Worm (Caenorhabditis elegans) whole organism, midembryonic: ENCODE measurements around the gene C52D10.3.

ENCODE experiments used
- T22C8.4 ChIP-seq: fragments of 200-800 bp; sonication (Bioruptor generic); IDR thresholded peaks from 2 replicates; pipeline ENCODE4 v1.3.6; 2022; ENCODE audit warnings: missing genetic modification characterization, missing compliant biosample characterization
- cog-1 ChIP-seq: sonication (generic microtip); optimal IDR thresholded peaks from 2 replicates; lab custom pipeline; 2016; ENCODE audit warnings: missing genetic modification characterization, missing compliant biosample characterization
- flt-1 ChIP-seq: fragments of 200-800 bp; sonication (Bioruptor generic); IDR thresholded peaks from 2 replicates; pipeline ENCODE4 v1.3.6; 2022; ENCODE audit warnings: missing genetic modification characterization, missing compliant biosample characterization
- klf-2 ChIP-seq: fragments of 200-800 bp; sonication (Bioruptor generic); conservative IDR thresholded peaks from 2 replicates; pipeline ENCODE4 v1.3.6; 2022; ENCODE audit warnings: missing genetic modification reagents, missing genetic modification characterization, missing compliant biosample characterization
- med-1 ChIP-seq: sonication (generic microtip); optimal IDR thresholded peaks from 2 replicates; lab custom pipeline; 2017; ENCODE audit warnings: missing genetic modification characterization, mild to moderate bottlenecking, missing compliant biosample characterization, antibody characterized with exemption, missing genetic modification reagents; ENCODE audit not compliant: insufficient read depth
- ref-1 ChIP-seq: fragments of 200-800 bp; sonication (Bioruptor generic); conservative IDR thresholded peaks from 2 replicates; pipeline ENCODE4 v1.3.6; 2022; ENCODE audit warnings: missing genetic modification reagents, missing genetic modification characterization, missing compliant biosample characterization
- tab-1 ChIP-seq: fragments of 200-800 bp; sonication (Bioruptor generic); IDR thresholded peaks from 2 replicates; pipeline ENCODE4 v1.3.6; 2022; ENCODE audit warnings: missing genetic modification characterization, missing compliant biosample characterization
- ztf-23 ChIP-seq: fragments of 200-800 bp; sonication (Bioruptor generic); IDR thresholded peaks from 2 replicates; pipeline ENCODE4 v1.3.6; 2022; ENCODE audit warnings: missing genetic modification reagents, missing genetic modification characterization, missing compliant biosample characterization
- ztf-29 ChIP-seq: fragments of 200-800 bp; sonication (Bioruptor generic); IDR thresholded peaks from 2 replicates; pipeline ENCODE4 v1.3.6; 2022; ENCODE audit warnings: missing genetic modification reagents, missing genetic modification characterization, missing compliant biosample characterization

The C52D10.3 gene

DNA sequence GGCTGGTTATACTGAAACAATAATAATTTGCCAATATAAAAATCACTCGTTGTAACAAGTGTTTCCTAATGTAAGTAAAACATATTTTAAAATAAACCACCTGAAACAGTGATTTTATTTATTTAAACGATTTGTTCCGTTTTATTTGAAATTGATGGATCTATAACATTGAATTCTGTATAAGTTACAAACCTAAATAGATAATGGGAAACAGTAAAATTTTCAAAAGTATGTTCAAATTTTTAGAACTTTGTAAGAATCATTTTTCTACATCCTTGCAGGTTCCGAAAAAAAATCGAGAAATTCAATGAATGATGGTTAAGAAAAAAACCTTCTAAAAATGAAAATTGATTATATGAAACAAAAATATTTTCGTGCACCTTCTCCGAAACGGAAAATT, 17.2 kb downstream of the C52D10.3 start:
- no peak for TF ChIP-seq flt-1 (GFP tag; lab: Robert Waterston, UW)
- TF ChIP-seq T22C8.4 (GFP tag; lab: Robert Waterston, UW), result no peak
- TF ChIP-seq tab-1 (GFP tag; lab: Robert Waterston, UW), result no peak
- TF ChIP-seq cog-1 (tag; lab: Kevin White, UChicago), result no peak
- no peak for TF ChIP-seq klf-2 (GFP tag; lab: Robert Waterston, UW)
- TF ChIP-seq ref-1, result no peak
- TF ChIP-seq ztf-23 (GFP tag; lab: Robert Waterston, UW), result no peak
- TF ChIP-seq ztf-29 (GFP tag; lab: Robert Waterston, UW), result no peak
- no peak for TF ChIP-seq med-1 (GFP tag; lab: Kevin White, UChicago)

DNA sequence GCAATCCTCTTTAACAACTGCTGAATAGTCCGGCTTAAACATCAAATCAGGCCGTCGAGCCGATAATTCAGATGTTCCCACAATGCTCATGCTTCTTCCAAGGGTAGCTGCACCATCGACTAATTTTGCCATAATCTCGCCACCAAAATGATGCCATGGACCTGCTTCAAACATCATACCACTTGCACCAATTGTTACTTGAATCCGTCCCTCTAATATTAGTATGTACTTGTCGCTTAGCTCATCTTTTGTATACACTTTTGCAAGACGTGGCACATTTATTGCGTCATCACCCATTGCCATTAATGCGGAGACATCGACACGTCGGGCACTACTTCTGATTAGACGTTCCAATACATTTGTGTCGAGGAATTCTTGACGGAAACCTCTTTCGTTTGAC, 23.4 kb downstream of the C52D10.3 start:
- no peak for TF ChIP-seq ztf-29 (GFP tag; lab: Robert Waterston, UW)
- no peak for TF ChIP-seq T22C8.4 (GFP tag; lab: Robert Waterston, UW)
- no peak for TF ChIP-seq ref-1
- no peak for TF ChIP-seq tab-1 (GFP tag; lab: Robert Waterston, UW)
- TF ChIP-seq med-1 (GFP tag; lab: Kevin White, UChicago), result no peak
- no peak for TF ChIP-seq cog-1 (tag; lab: Kevin White, UChicago)
- no peak for TF ChIP-seq flt-1 (GFP tag; lab: Robert Waterston, UW)
- TF ChIP-seq ztf-23 (GFP tag; lab: Robert Waterston, UW), result no peak
- no peak for TF ChIP-seq klf-2 (GFP tag; lab: Robert Waterston, UW)

DNA sequence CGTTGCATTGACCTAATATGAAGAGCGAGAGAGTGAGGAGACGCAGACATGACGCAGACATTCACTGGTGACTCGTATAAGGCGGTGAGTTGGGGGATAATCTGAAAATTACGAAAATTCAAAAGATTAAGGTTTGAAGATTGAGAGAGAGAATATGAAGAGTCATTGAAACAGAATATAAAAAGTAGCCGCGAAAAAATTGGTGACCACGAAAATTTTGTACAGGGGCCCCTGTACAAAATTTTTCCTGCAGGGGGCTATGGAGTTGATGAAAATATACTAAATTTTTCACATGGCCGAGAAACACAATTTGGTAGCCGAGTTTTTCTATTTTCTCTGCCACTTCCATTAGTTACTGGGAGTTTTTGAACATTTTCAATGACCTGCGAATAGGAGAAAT, 30.5 kb downstream of the C52D10.3 start, which contains the start of gene cnnm-1:
TSS of gene cnnm-1 (minus strand) at position 101 of the 400 bp plus-strand sequence.
- TF ChIP-seq T22C8.4 (GFP tag; lab: Robert Waterston, UW) (no peak), flt-1 (GFP tag; lab: Robert Waterston, UW) (no peak), ztf-23 (GFP tag; lab: Robert Waterston, UW) (no peak), ref-1 (no peak), cog-1 (tag; lab: Kevin White, UChicago) (no peak), tab-1 (GFP tag; lab: Robert Waterston, UW) (no peak), med-1 (GFP tag; lab: Kevin White, UChicago) (no peak), klf-2 (GFP tag; lab: Robert Waterston, UW) (no peak), ztf-29 (GFP tag; lab: Robert Waterston, UW) (no peak)

DNA sequence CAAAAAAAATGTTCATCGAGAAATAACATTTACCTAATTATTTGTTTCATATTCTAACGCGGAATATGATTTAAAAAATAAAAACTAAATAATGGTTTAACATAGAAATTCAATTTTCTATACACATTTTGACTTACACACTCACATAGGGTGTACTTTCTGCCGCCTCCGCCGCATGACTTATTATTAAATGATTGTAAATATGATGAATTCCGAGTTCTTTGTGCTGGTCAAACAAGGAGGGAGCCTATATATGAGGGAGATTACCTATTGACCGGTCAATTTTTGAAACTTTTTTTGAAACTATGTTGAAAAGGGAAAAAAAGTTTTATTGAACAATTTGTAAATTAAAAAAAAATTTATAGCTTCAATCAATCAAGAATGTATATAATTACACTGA, 31.6 kb downstream of the C52D10.3 start:
- no peak for TF ChIP-seq med-1 (GFP tag; lab: Kevin White, UChicago)
- no peak for TF ChIP-seq ztf-23 (GFP tag; lab: Robert Waterston, UW)
- no peak for TF ChIP-seq cog-1 (tag; lab: Kevin White, UChicago)
- TF ChIP-seq ztf-29 (GFP tag; lab: Robert Waterston, UW), result no peak

DNA sequence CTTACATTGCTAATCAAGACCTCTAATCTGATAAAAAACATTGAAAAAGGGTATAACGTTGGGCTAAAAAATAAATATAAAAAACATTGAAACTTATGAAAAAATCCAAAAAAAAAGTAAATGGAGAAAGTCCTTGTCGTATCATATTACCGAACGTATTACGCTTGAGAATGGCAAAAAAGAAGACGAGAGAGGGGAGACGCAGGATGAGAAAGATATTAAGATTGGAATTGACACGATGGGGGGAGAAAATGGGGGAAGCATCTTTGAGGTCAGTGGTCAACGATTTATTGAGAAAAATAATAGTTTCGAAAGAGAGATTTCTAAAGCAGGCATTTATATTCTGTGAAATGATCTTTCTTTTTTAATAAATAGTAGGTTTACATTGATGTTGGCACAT, 33.0 kb downstream of the C52D10.3 start:
- no peak for TF ChIP-seq med-1 (GFP tag; lab: Kevin White, UChicago)
- TF ChIP-seq flt-1 (GFP tag; lab: Robert Waterston, UW), result no peak
- no peak for TF ChIP-seq klf-2 (GFP tag; lab: Robert Waterston, UW)
- no peak for TF ChIP-seq cog-1 (tag; lab: Kevin White, UChicago)
- TF ChIP-seq ztf-23 (GFP tag; lab: Robert Waterston, UW), result no peak
- no peak for TF ChIP-seq T22C8.4 (GFP tag; lab: Robert Waterston, UW)
- TF ChIP-seq ref-1, result no peak
- TF ChIP-seq tab-1 (GFP tag; lab: Robert Waterston, UW), result no peak
- TF ChIP-seq ztf-29 (GFP tag; lab: Robert Waterston, UW), result no peak

DNA sequence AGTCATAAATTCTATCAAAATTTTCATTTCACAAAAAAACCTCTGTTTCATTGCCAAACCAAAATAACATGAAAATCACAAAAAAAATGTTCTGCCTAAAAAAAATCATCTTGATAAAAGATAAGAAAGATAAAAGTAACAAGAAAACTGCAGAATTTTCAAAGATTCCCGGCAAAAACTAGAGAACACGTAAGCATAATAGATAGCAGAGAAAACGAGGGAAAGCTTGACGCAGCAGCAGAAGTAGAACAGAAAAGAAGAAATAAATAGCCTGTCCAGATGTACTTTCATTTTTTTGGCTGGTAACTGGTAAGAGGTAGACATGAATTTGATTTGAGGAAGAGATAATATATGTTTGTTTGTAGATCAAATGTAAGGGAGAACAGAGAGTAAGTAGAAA, 34.5 kb downstream of the C52D10.3 start:
- TF ChIP-seq med-1 (GFP tag; lab: Kevin White, UChicago) (no peak), ztf-23 (GFP tag; lab: Robert Waterston, UW) (no peak), flt-1 (GFP tag; lab: Robert Waterston, UW) (no peak), ztf-29 (GFP tag; lab: Robert Waterston, UW) (no peak), ref-1 (no peak), tab-1 (GFP tag; lab: Robert Waterston, UW) (no peak), cog-1 (tag; lab: Kevin White, UChicago) (no peak), klf-2 (GFP tag; lab: Robert Waterston, UW) (no peak), T22C8.4 (GFP tag; lab: Robert Waterston, UW) (no peak)

DNA sequence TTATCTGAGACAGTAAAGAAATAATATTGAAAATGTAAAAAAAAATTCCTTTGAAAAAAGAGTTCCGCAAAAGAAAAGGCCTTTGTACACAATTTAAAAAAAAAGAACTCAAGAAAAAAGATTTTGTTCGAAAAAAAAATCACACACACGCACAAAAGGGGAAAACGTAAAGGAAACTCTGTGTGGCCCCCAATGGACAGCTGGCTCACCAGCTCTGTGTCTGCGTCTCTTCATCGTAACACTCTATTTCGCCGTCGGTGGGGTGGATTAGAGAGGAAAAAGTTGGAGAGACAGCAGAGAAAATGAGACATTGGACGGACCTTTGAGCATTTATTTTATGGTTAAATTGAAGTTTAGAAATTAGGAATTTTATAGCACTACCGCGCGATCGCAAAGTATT, 38.8 kb downstream of the C52D10.3 start:
- TF ChIP-seq T22C8.4 (GFP tag; lab: Robert Waterston, UW), result no peak

DNA sequence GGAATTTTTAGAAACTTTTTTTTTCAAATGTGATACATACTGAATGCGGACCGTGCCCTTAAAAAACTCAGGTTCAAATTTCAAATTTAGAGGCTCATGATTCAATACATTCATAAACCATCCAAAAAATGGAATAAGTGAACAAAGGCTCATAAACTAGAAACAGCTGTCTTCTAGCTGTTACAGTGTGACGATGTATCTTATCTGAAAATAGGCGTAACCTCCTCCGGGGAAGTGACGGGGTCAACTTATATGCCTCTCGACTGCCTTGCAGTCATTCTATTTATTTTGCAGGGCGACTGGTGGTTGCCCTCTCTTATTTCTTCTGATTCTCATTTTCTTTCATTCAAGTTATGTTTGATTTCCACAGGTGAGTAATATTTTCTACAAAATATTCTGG, 39.8 kb downstream of the C52D10.3 start, which contains the start of gene Y116A8B.1:
TSS of gene Y116A8B.1 (plus strand) at position 301 of the 400 bp plus-strand sequence.
- no peak for TF ChIP-seq T22C8.4 (GFP tag; lab: Robert Waterston, UW)
- no peak for TF ChIP-seq ztf-29 (GFP tag; lab: Robert Waterston, UW)

DNA sequence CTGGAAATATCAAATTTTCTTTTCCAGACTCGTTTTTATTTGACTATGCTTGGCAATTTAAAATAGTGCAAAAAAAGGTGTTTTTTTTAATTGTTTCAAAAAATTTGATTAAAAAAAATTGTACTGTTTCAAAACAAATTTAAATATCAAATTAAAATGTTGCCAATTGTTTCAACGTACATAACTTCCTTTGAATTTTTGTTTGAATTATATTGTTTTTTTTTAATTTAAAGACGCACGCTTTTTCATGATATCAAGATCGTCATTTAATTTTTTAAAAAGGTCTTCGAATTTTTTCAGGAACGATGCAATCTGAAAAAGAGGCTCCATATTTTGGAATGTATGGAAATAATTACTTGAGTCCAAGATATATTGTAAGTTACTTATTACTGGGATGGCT, 47.2 kb downstream of the C52D10.3 start, which contains the start of gene Y116A8B.4:
TSS of gene Y116A8B.4 (plus strand) at position 301 of the 400 bp plus-strand sequence.
- TF ChIP-seq cog-1 (tag; lab: Kevin White, UChicago) (no peak), ztf-23 (GFP tag; lab: Robert Waterston, UW) (no peak), T22C8.4 (GFP tag; lab: Robert Waterston, UW) (no peak), tab-1 (GFP tag; lab: Robert Waterston, UW) (no peak), ref-1 (no peak), klf-2 (GFP tag; lab: Robert Waterston, UW) (no peak)

DNA sequence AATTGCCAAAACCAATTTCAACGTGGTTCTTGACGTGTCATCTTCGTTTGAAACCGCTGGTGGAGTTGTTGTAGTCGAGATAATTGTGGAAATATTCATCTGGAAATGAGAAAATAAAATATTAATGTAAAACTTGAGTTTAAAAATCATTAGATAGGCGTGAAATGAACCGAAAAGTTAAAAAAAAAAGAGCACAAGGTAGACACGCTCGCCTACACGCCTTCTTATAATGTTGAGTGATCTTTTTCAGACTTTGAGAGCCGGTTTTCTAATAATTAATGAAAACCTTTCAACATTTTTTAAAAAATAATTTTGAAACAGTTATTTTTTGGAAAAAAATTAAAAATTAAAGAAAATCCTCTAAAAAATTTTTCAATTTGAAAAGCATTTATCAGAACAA, 54.7 kb downstream of the C52D10.3 start, which contains the start of gene npr-32:
TSS of gene npr-32 (minus strand) at position 101 of the 400 bp plus-strand sequence.
- TF ChIP-seq cog-1 (tag; lab: Kevin White, UChicago), result no peak
- no peak for TF ChIP-seq ztf-23 (GFP tag; lab: Robert Waterston, UW)
- no peak for TF ChIP-seq ztf-29 (GFP tag; lab: Robert Waterston, UW)
